Worm (Caenorhabditis elegans): ENCODE measurements around the gene rme-1.
A peak's percentile ranks its signal among the peaks of the same experiment; 100 is the strongest.

ce11 chrV:6206498-6206897 lies 2.2 kb upstream of the rme-1 start, which contains the start of gene W06H8.2:
- TF ChIP-seq zag-1 (tag; optimal IDR thresholded peaks at IDR 0.05) (no peak), skn-1 (tag; optimal IDR thresholded peaks at IDR 0.05) (peak; percentile 24), ceh-82 (tag; optimal IDR thresholded peaks at IDR 0.05) (no peak), tbx-2 (tag; optimal IDR thresholded peaks at IDR 0.05) (no peak), pha-4 (tag; optimal IDR thresholded peaks at IDR 0.05) (no peak), ceh-9 (tag; optimal IDR thresholded peaks at IDR 0.05) (no peak), nhr-76 (tag; optimal IDR thresholded peaks at IDR 0.05) (no peak), ama-1 (optimal IDR thresholded peaks at IDR 0.05) (no peak), daf-12 (tag; optimal IDR thresholded peaks at IDR 0.05) (no peak), elt-2 (tag; optimal IDR thresholded peaks at IDR 0.05) (no peak)
